Fruit fly (Drosophila melanogaster): Measurements from ENCODE around the gene CG33483.

dm6 chr3R:30926033-30926432, 24.1 kb upstream of the CG33483 start:
- no peak for TF ChIP-seq Myc (optimal IDR thresholded peaks at IDR 0.05)
- TF ChIP-seq psq (optimal IDR thresholded peaks at IDR 0.05): no peak
- TF ChIP-seq h (optimal IDR thresholded peaks at IDR 0.05): no peak
